Fruit fly (Drosophila melanogaster): ENCODE measurements around the gene CG12236.
A peak's percentile ranks its signal among the peaks of the same experiment; 100 is the strongest.

The CG12236 gene

DNA sequence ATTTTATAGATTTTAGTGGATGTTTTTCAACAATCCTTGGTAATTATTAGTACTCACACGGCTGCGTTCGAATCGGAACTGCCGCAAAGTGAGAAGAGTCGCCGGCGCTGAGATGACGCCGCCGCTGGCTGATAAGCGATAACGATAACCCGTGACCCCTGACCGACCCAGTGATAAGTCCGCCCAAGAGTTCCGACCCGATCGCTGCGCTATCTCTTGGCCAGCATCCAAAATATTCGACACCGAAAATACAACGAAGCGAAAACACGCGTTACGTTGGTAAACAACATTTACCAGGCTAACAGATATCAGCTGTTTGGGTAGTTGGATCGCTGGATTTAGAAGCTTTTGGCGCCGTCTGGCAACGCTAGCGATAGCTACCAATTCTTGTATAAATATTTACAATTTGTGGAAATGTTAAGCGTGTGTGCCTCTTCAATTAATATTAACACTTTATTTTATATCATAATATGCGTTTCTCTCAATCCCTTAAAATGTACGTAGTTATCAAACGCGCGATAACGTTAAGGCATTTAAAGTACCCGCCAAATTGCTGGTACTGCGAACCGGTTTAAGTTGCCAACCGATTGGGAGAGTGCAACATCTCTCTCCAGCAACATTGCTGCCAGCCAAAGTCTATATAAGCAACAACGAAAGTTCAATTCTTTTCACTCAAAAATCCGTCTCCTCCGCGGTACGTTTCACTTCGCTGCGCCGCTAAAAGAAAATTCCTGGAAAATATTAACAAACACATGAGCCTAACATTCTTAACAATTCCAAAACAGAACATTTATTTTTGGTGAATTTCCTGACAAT lies 8.8 kb downstream of the CG12236 start, which contains the start of the genes Shmt and CG3726 (continued):
- TF ChIP-seq Nf-YC (tag; optimal IDR thresholded peaks at IDR 0.05) (peak; percentile 3), odd (GFP tag; optimal IDR thresholded peaks at IDR 0.05) (no peak), CG9437 (GFP tag; optimal IDR thresholded peaks at IDR 0.05) (peak; percentile 81), Stat92E (GFP tag; optimal IDR thresholded peaks at IDR 0.05) (peak in 1 of 3 experiments; percentile 36), Doc3 (GFP tag; IDR thresholded peaks at IDR 0.05; ENCODE audit: partially characterized antibody) (no peak), CG15601 (tag; optimal IDR thresholded peaks at IDR 0.05) (no peak), CTCF (GFP tag; optimal IDR thresholded peaks at IDR 0.05) (peak; percentile 58), CG8290 (GFP tag; optimal IDR thresholded peaks at IDR 0.05) (no peak), CG8290 (tag; optimal IDR thresholded peaks at IDR 0.05) (peak in 1 of 2 experiments; percentile 40), croc (GFP tag; conservative IDR thresholded peaks at IDR 0.05) (no peak), Mrtf (GFP tag; IDR thresholded peaks at IDR 0.05) (no peak), ham (GFP tag; IDR thresholded peaks at IDR 0.05) (no peak), Bgb (GFP tag; IDR thresholded peaks at IDR 0.05; ENCODE audit: partially characterized antibody) (peak; percentile 34; the same call in 1 of the 2 replicates), trem (tag; optimal IDR thresholded peaks at IDR 0.05) (peak; percentile 1), CG30403 (GFP tag; optimal IDR thresholded peaks at IDR 0.05) (no peak), CG13123 (GFP tag; optimal IDR thresholded peaks at IDR 0.05) (no peak), CG4328 (GFP tag; optimal IDR thresholded peaks at IDR 0.05) (no peak), CG8924 (tag; optimal IDR thresholded peaks at IDR 0.05) (peak; percentile 9), chn (GFP tag; optimal IDR thresholded peaks at IDR 0.05) (no peak), CG11504 (tag; optimal IDR thresholded peaks at IDR 0.05) (peak; percentile 100), Hmx (GFP tag; optimal IDR thresholded peaks at IDR 0.05) (no peak), Trl (optimal IDR thresholded peaks at IDR 0.05) (peak; percentile 29 to 30), Trl (GFP tag; optimal IDR thresholded peaks at IDR 0.05) (no peak), CG2116 (GFP tag; optimal IDR thresholded peaks at IDR 0.05) (peak; percentile 43), CG13424 (tag; optimal IDR thresholded peaks at IDR 0.05) (no peak), sqz (GFP tag; optimal IDR thresholded peaks at IDR 0.05) (peak; percentile 37), her (GFP tag; optimal IDR thresholded peaks at IDR 0.05) (peak; percentile 37), chm (GFP tag; IDR thresholded peaks at IDR 0.05) (peak; percentile 42; the same call in 1 of the 2 replicates), CG6791 (GFP tag; IDR thresholded peaks at IDR 0.05; ENCODE audit: partially characterized antibody) (0 out of 3 replicates have a peak, but pooled peaks have one; percentile 41), Myb (GFP tag; optimal IDR thresholded peaks at IDR 0.05) (no peak), Deaf1 (tag; optimal IDR thresholded peaks at IDR 0.05) (no peak), CG16863 (GFP tag; optimal IDR thresholded peaks at IDR 0.05) (no peak), CG7987 (GFP tag; optimal IDR thresholded peaks at IDR 0.05) (peak; percentile 9), CG12236 (GFP tag; optimal IDR thresholded peaks at IDR 0.05) (peak; percentile 26)

DNA sequence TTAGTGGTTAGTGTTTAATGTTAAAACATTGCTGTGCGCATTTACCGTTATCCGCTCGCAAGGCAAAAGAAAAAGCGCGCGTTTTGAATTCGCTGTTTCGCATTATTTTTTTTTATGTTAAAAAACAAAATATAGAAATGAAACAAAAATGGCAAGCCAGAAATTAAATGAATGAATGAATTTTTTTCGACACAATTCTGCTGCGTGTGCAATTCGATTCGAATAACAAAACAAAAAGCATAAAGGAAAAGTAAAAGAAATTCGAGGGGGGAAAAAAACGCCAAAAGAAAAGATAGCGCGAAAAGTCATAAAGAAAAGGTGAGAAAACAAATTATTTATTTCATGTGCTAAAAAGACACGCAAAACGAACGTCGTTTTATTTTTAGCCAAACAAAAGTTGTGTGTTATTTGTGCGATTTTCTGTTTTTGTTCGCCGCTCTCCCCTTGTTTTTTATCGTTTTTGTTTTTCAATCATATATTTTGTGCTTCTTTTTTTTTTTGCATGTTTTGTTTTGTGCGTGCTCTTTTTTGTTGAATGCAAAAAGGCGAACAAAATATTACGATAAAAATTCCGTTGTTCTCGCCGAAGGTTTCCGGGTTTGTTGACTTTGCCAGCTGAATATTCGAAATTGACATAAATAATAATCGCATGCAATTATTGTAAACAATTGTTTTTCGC lies 9.5 kb downstream of the CG12236 start:
- TF ChIP-seq Ets65A (GFP tag) (peak; percentile 33), CG9817 (tag; optimal IDR thresholded peaks at IDR 0.05) (no peak), Atf6 (GFP tag; IDR thresholded peaks at IDR 0.05) (peak; percentile 20; the same call in 1 of the 2 replicates), fd102C (GFP tag; optimal IDR thresholded peaks at IDR 0.05) (no peak), GATAe (GFP tag; conservative IDR thresholded peaks at IDR 0.05) (no peak), HLH3B (GFP tag; IDR thresholded peaks at IDR 0.05) (no peak), nom (GFP tag; optimal IDR thresholded peaks at IDR 0.05) (peak; percentile 4), CG2889 (GFP tag; IDR thresholded peaks at IDR 0.05) (no peak)

All from whole organism, embryonic.